Worm (Caenorhabditis elegans) whole organism, mixed stage, embryonic: ENCODE measurements around the gene daf-7.

Experiments used
- M03D4.4 ChIP-seq: sonication (generic microtip); optimal IDR thresholded peaks from 2 replicates; lab custom pipeline; 2017; ENCODE audit warnings: mild to moderate bottlenecking, missing genetic modification characterization, missing compliant biosample characterization
- bed-3 ChIP-seq: fragments of 200-800 bp; sonication (Bioruptor generic); optimal IDR thresholded peaks from 3 replicates; lab custom pipeline; 2018; ENCODE audit warnings: mild to moderate bottlenecking, missing genetic modification characterization, moderate library complexity, missing compliant biosample characterization
- blmp-1 ChIP-seq: fragments of 150-350 bp; optimal IDR thresholded peaks from 2 replicates; lab custom pipeline; 2014; ENCODE audit warnings: missing biosample characterization, missing genetic modification characterization
- ceh-39 ChIP-seq: fragments of 150-350 bp; optimal IDR thresholded peaks from 2 replicates; lab custom pipeline; 2014; ENCODE audit warnings: missing biosample characterization, missing genetic modification characterization
- ceh-43 ChIP-seq: fragments of 200-800 bp; sonication (Bioruptor generic); optimal IDR thresholded peaks from 2 replicates; lab custom pipeline; 2018; ENCODE audit warnings: mild to moderate bottlenecking, missing genetic modification characterization, moderate library complexity, missing compliant biosample characterization
- ces-1 ChIP-seq: fragments of 150-350 bp; optimal IDR thresholded peaks from 2 replicates; lab custom pipeline; 2014; ENCODE audit warnings: missing biosample characterization, missing genetic modification reagents, missing genetic modification characterization
- cnd-1 ChIP-seq: fragments of 200-800 bp; sonication (Bioruptor generic); optimal IDR thresholded peaks from 2 replicates; lab custom pipeline; 2018; ENCODE audit warnings: mild to moderate bottlenecking, missing genetic modification characterization, missing compliant biosample characterization
- drap-1 ChIP-seq: fragments of 200-800 bp; sonication (Bioruptor generic); optimal IDR thresholded peaks from 3 replicates; lab custom pipeline; 2018; ENCODE audit warnings: mild to moderate bottlenecking, missing genetic modification characterization, missing compliant biosample characterization
- elt-1 ChIP-seq: sonication (generic microtip); optimal IDR thresholded peaks from 2 replicates; lab custom pipeline; 2017; ENCODE audit warnings: missing genetic modification characterization, mild to moderate bottlenecking, missing compliant biosample characterization, antibody characterized with exemption, moderate library complexity, borderline replicate concordance; ENCODE audit not compliant: insufficient read depth
- elt-3 ChIP-seq: fragments of 150-350 bp; optimal IDR thresholded peaks from 2 replicates; lab custom pipeline; 2014; ENCODE audit warnings: missing biosample characterization, missing genetic modification characterization
- flh-1 ChIP-seq: fragments of 200-800 bp; sonication (Bioruptor generic); optimal IDR thresholded peaks from 2 replicates; lab custom pipeline; 2018; ENCODE audit warnings: mild to moderate bottlenecking, missing genetic modification characterization, moderate library complexity, missing compliant biosample characterization
- hlh-1 ChIP-seq: fragments of 150-350 bp; optimal IDR thresholded peaks from 2 replicates; lab custom pipeline; 2014; ENCODE audit warnings: missing biosample characterization, missing genetic modification reagents, missing genetic modification characterization
- lin-13 ChIP-seq: fragments of 150-350 bp; optimal IDR thresholded peaks from 2 replicates; lab custom pipeline; 2014; ENCODE audit warnings: missing biosample characterization, missing genetic modification characterization
- lin-32 ChIP-seq: fragments of 200-800 bp; sonication (Bioruptor generic); optimal IDR thresholded peaks from 2 replicates; lab custom pipeline; 2018; ENCODE audit warnings: mild to moderate bottlenecking, missing genetic modification characterization, missing compliant biosample characterization
- mab-5 ChIP-seq: fragments of 150-350 bp; optimal IDR thresholded peaks from 2 replicates; lab custom pipeline; 2014; ENCODE audit warnings: missing biosample characterization, missing genetic modification characterization
- mep-1 ChIP-seq: fragments of 150-350 bp; optimal IDR thresholded peaks from 2 replicates; lab custom pipeline; 2017; ENCODE audit warnings: missing biosample characterization, missing genetic modification reagents, missing genetic modification characterization, inconsistent platforms
- mls-2 ChIP-seq: sonication (generic microtip); optimal IDR thresholded peaks from 2 replicates; lab custom pipeline; 2016; ENCODE audit warnings: mild to moderate bottlenecking, missing genetic modification characterization, moderate library complexity, missing compliant biosample characterization
- nhr-12 ChIP-seq: fragments of 150-350 bp; optimal IDR thresholded peaks from 2 replicates; lab custom pipeline; 2014; ENCODE audit warnings: missing biosample characterization, missing genetic modification characterization
- nhr-2 ChIP-seq: fragments of 150-350 bp; optimal IDR thresholded peaks from 2 replicates; lab custom pipeline; 2014; ENCODE audit warnings: missing biosample characterization, missing genetic modification characterization
- nhr-237 ChIP-seq: fragments of 150-350 bp; optimal IDR thresholded peaks from 2 replicates; lab custom pipeline; 2014; ENCODE audit warnings: missing biosample characterization, missing genetic modification characterization
- nhr-28 ChIP-seq: fragments of 150-350 bp; optimal IDR thresholded peaks from 2 replicates; lab custom pipeline; 2014; ENCODE audit warnings: missing biosample characterization, missing genetic modification characterization
- nhr-76 ChIP-seq: sonication (generic microtip); optimal IDR thresholded peaks from 2 replicates; lab custom pipeline; 2017; ENCODE audit warnings: missing biosample characterization, missing genetic modification characterization
- pha-4 ChIP-seq: fragments of 150-350 bp; optimal IDR thresholded peaks from 2 replicates; lab custom pipeline; 2018; ENCODE audit warnings: missing biosample characterization, missing genetic modification reagents, missing genetic modification characterization
- sem-2 ChIP-seq: fragments of 200-800 bp; sonication (Bioruptor generic); optimal IDR thresholded peaks from 2 replicates; lab custom pipeline; 2018; ENCODE audit warnings: mild to moderate bottlenecking, missing genetic modification characterization, missing compliant biosample characterization
- snpc-4 ChIP-seq: fragments of 150-350 bp; optimal IDR thresholded peaks from 2 replicates; lab custom pipeline; 2014; ENCODE audit warnings: missing biosample characterization, missing genetic modification characterization
- sptf-1 ChIP-seq: sonication (generic microtip); optimal IDR thresholded peaks from 2 replicates; lab custom pipeline; 2017; ENCODE audit warnings: mild to moderate bottlenecking, missing genetic modification characterization, moderate library complexity, missing compliant biosample characterization
- tbx-8 ChIP-seq: fragments of 200-800 bp; sonication (Bioruptor generic); optimal IDR thresholded peaks from 2 replicates; lab custom pipeline; 2018; ENCODE audit warnings: mild to moderate bottlenecking, missing genetic modification characterization, moderate library complexity, missing compliant biosample characterization
- unc-120 ChIP-seq: sonication (generic microtip); optimal IDR thresholded peaks from 2 replicates; lab custom pipeline; 2017; ENCODE audit warnings: missing genetic modification characterization, missing compliant biosample characterization; ENCODE audit not compliant: poor library complexity, severe bottlenecking
- unc-39 ChIP-seq: fragments of 150-350 bp; optimal IDR thresholded peaks from 2 replicates; lab custom pipeline; 2014; ENCODE audit warnings: missing biosample characterization, missing genetic modification characterization
- unc-62 ChIP-seq: fragments of 150-350 bp; optimal IDR thresholded peaks from 2 replicates; lab custom pipeline; 2014; ENCODE audit warnings: missing biosample characterization, missing genetic modification reagents, missing genetic modification characterization
- zip-8 ChIP-seq: fragments of 150-350 bp; optimal IDR thresholded peaks from 2 replicates; lab custom pipeline; 2014; ENCODE audit warnings: missing biosample characterization, missing genetic modification characterization
- ztf-11 ChIP-seq: fragments of 150-350 bp; optimal IDR thresholded peaks from 2 replicates; lab custom pipeline; 2014; ENCODE audit warnings: missing biosample characterization, missing genetic modification characterization

daf-7 gene

DNA sequence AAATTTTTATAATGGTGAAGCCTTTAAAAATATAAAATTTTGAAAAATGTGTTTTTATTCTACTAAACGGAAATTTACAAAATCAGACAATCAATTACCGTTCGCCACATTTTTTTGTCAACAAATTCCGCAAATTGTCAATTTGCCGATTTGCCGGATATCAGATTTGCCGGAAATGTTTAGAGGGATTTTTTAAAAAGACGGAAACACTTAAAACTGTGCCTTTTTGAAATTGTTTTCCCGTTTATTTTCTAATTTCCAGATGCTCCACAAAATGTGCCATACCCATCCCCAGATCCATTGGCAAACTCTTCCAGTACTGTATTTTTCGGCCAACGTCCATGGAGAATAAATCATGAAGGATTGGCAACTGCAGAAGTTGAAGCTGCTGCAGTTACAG lies 14.1 kb upstream of the daf-7 start:
- TF ChIP-seq ces-1 (GFP tag; lab: Kevin White, UChicago), result no peak
- TF ChIP-seq lin-32 (GFP tag; lab: Kevin White, UChicago), result no peak
- TF ChIP-seq lin-13 (tag; lab: Kevin White, UChicago), result no peak

ce11 chrIII:802041-802440 lies 9.6 kb upstream of the daf-7 start:
- no peak for TF ChIP-seq flh-1 (GFP tag; lab: Kevin White, UChicago)
- TF ChIP-seq ceh-43 (GFP tag; lab: Kevin White, UChicago), result no peak
- TF ChIP-seq sem-2 (GFP tag; lab: Kevin White, UChicago), result no peak
- no peak for TF ChIP-seq ces-1 (GFP tag; lab: Kevin White, UChicago)
- no peak for TF ChIP-seq elt-1 (tag; lab: Kevin White, UChicago)
- TF ChIP-seq lin-13 (tag; lab: Kevin White, UChicago), result no peak
- TF ChIP-seq sptf-1 (tag; lab: Kevin White, UChicago), result no peak
- TF ChIP-seq pha-4, result no peak
- TF ChIP-seq drap-1 (GFP tag; lab: Kevin White, UChicago), result no peak
- no peak for TF ChIP-seq tbx-8 (GFP tag; lab: Kevin White, UChicago)
- TF ChIP-seq unc-120 (tag; lab: Kevin White, UChicago), result no peak
- TF ChIP-seq cnd-1, result no peak
- no peak for TF ChIP-seq lin-32 (GFP tag; lab: Kevin White, UChicago)
- no peak for TF ChIP-seq mls-2 (tag; lab: Kevin White, UChicago)

- no peak for TF ChIP-seq M03D4.4 (tag; lab: Kevin White, UChicago)
- no peak for TF ChIP-seq snpc-4 (tag; lab: Kevin White, UChicago)
- no peak for TF ChIP-seq nhr-2 (tag; lab: Kevin White, UChicago)
- no peak for TF ChIP-seq unc-62 (GFP tag; lab: Kevin White, UChicago)
- TF ChIP-seq nhr-237 (tag; lab: Kevin White, UChicago), result no peak
- TF ChIP-seq elt-3, result no peak
- no peak for TF ChIP-seq unc-120 (tag; lab: Kevin White, UChicago)
- TF ChIP-seq unc-39 (tag; lab: Kevin White, UChicago), result no peak
These were observed 4.2 kb downstream of the daf-7 start, which contains the start of gene dac-1 for ce11 chrIII:815845-816244. Gene dac-1 (plus strand): TSS chrIII:816145.

- TF ChIP-seq nhr-12 (tag; lab: Kevin White, UChicago) (no peak), lin-13 (tag; lab: Kevin White, UChicago) (no peak), bed-3 (GFP tag; lab: Kevin White, UChicago) (no peak), zip-8 (no peak), hlh-1 (tag; lab: Kevin White, UChicago) (no peak), cnd-1 (no peak), mab-5 (tag; lab: Kevin White, UChicago) (no peak), M03D4.4 (tag; lab: Kevin White, UChicago) (no peak), nhr-237 (tag; lab: Kevin White, UChicago) (no peak), nhr-28 (tag; lab: Kevin White, UChicago) (no peak), nhr-2 (tag; lab: Kevin White, UChicago) (no peak), nhr-76 (tag; lab: Kevin White, UChicago) (no peak), elt-3 (no peak), mep-1 (no peak), ces-1 (GFP tag; lab: Kevin White, UChicago) (no peak), ceh-39 (no peak), lin-32 (GFP tag; lab: Kevin White, UChicago) (no peak), sptf-1 (tag; lab: Kevin White, UChicago) (no peak)
These were observed 7.7 kb downstream of the daf-7 start for ce11 chrIII:819313-819712.

ce11 chrIII:822546-823272 lies 11.1 kb downstream of the daf-7 start, which contains the start of gene clec-149:
Gene clec-149 (plus strand): TSS chrIII:823222.
- TF ChIP-seq blmp-1 (tag; lab: Kevin White, UChicago), result no peak
- TF ChIP-seq nhr-28 (tag; lab: Kevin White, UChicago), result no peak
- no peak for TF ChIP-seq lin-32 (GFP tag; lab: Kevin White, UChicago)
- no peak for TF ChIP-seq snpc-4 (tag; lab: Kevin White, UChicago)
- no peak for TF ChIP-seq zip-8
- TF ChIP-seq hlh-1 (tag; lab: Kevin White, UChicago), result no peak
- no peak for TF ChIP-seq nhr-76 (tag; lab: Kevin White, UChicago)
- peak; percentile 43 for TF ChIP-seq unc-62 (GFP tag; lab: Kevin White, UChicago)
- no peak for TF ChIP-seq ztf-11 (tag; lab: Kevin White, UChicago)
- TF ChIP-seq, all 35 proteins: peak for 1
